Worm (Caenorhabditis elegans): Measurements from ENCODE around the gene C16C8.27.

- TF ChIP-seq nhr-11 (tag; optimal IDR thresholded peaks at IDR 0.05) (no peak), nhr-85 (tag) (peak; percentile 57)
Observed at ce11 chrII:3439244-3439698, 2.2 kb upstream of the C16C8.27 start.

Data from whole organism, L1 larva.